Worm (Caenorhabditis elegans) whole organism, L3 larva: ENCODE measurements around the gene hacd-1.

ENCODE experiments used
- fkh-10 ChIP-seq: sonication (generic microtip); optimal IDR thresholded peaks from 2 replicates; lab custom pipeline; 2017; ENCODE audit warnings: missing biosample characterization, missing genetic modification reagents, missing genetic modification characterization
- hmg-11 ChIP-seq: sonication (generic microtip); optimal IDR thresholded peaks from 2 replicates; lab custom pipeline; 2016; ENCODE audit warnings: missing genetic modification characterization, missing compliant biosample characterization
- mdl-1 ChIP-seq: fragments of 150-350 bp; optimal IDR thresholded peaks from 2 replicates; lab custom pipeline; 2014; ENCODE audit warnings: missing biosample characterization, missing genetic modification characterization
- nhr-23 ChIP-seq: fragments of 150-350 bp; optimal IDR thresholded peaks from 2 replicates; lab custom pipeline; 2014; ENCODE audit warnings: missing biosample characterization, missing genetic modification reagents, missing genetic modification characterization
- pqm-1 ChIP-seq: fragments of 150-350 bp; optimal IDR thresholded peaks from 2 replicates; lab custom pipeline; 2017; ENCODE audit warnings: missing biosample characterization, missing genetic modification characterization, inconsistent platforms

DNA sequence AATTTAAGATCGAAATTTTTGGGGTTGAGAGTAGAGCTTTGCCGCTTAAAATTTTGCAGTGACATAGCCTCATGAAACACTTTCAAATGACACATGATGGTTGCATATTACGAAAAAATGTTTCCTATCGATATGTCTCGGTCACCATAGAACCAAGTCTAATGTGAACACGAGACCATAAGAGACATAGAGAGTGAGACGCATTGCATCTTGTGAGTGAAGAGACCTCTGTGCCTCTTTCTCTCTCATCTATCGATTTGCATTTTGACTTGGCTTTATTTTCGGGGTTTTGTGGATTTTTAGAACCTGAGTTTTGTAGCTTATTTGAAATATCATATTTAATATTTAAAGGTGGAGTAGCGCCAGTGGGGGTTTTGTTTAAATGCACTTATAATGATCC is 6.8 kb downstream of the hacd-1 start:
- TF ChIP-seq nhr-23 (tag; lab: Kevin White, UChicago) (no peak), pqm-1 (tag; lab: Kevin White, UChicago) (no peak), fkh-10 (GFP tag; lab: Kevin White, UChicago) (no peak), mdl-1 (no peak), hmg-11 (peak; percentile 41)
